Fruit fly (Drosophila melanogaster) whole organism, prepupa: Measurements from ENCODE around the gene Ccz1.

Experiments
- Blimp-1 ChIP-seq: fragments of 200-800 bp; sonication (Bioruptor generic); optimal IDR thresholded peaks from 3 replicates; lab custom pipeline; 2017; ENCODE audit warnings: missing biosample characterization, missing genetic modification characterization, mild to moderate bottlenecking, moderate library complexity, missing genetic modification reagents
- CG11902 ChIP-seq: fragments of 200-800 bp; sonication (Bioruptor generic); optimal IDR thresholded peaks from 3 replicates; lab custom pipeline; 2016; ENCODE audit warnings: missing biosample characterization, missing genetic modification characterization
- CG15336 ChIP-seq: fragments of 200-800 bp; sonication (Bioruptor generic); IDR thresholded peaks from 2 replicates; pipeline ENCODE4 v1.3.6; 2022; ENCODE audit warnings: missing biosample characterization, missing genetic modification characterization
- CG1621 ChIP-seq: fragments of 200-800 bp; sonication (Bioruptor generic); optimal IDR thresholded peaks from 3 replicates; lab custom pipeline; 2018; ENCODE audit warnings: missing biosample characterization, mild to moderate bottlenecking, missing genetic modification characterization
- CG3032 ChIP-seq: fragments of 200-800 bp; optimal IDR thresholded peaks from 2 replicates; lab custom pipeline; 2019; ENCODE audit warnings: missing biosample characterization, mild to moderate bottlenecking, missing genetic modification characterization, moderate library complexity
- CG31627 ChIP-seq: fragments of 200-800 bp; sonication (Bioruptor generic); optimal IDR thresholded peaks from 3 replicates; lab custom pipeline; 2016; ENCODE audit warnings: missing biosample characterization, missing genetic modification characterization
- CG34406 ChIP-seq: fragments of 200-800 bp; sonication (Bioruptor generic); optimal IDR thresholded peaks from 3 replicates; lab custom pipeline; 2016; ENCODE audit warnings: missing biosample characterization, missing genetic modification characterization
- CG4318 ChIP-seq: fragments of 200-800 bp; sonication (Bioruptor generic); optimal IDR thresholded peaks from 3 replicates; lab custom pipeline; 2017; ENCODE audit warnings: missing biosample characterization, mild to moderate bottlenecking, missing genetic modification characterization
- CG6163 ChIP-seq: fragments of 200-800 bp; sonication (Bioruptor generic); IDR thresholded peaks from 3 replicates; pipeline ENCODE4 v1.3.6; 2022; ENCODE audit warnings: missing biosample characterization, missing genetic modification characterization
- CG6276 ChIP-seq: fragments of 200-800 bp; sonication (Bioruptor generic); optimal IDR thresholded peaks from 2 replicates; lab custom pipeline; 2017; ENCODE audit warnings: missing biosample characterization, mild to moderate bottlenecking, missing genetic modification characterization
- CG6792 ChIP-seq: fragments of 200-800 bp; sonication (Bioruptor generic); optimal IDR thresholded peaks from 3 replicates; lab custom pipeline; 2016; ENCODE audit warnings: missing biosample characterization, missing genetic modification characterization
- CG6808 ChIP-seq: fragments of 200-800 bp; sonication (Bioruptor generic); optimal IDR thresholded peaks from 3 replicates; lab custom pipeline; 2017; ENCODE audit warnings: missing biosample characterization, missing genetic modification characterization, mild to moderate bottlenecking, moderate library complexity, missing genetic modification reagents
- CG7368 ChIP-seq: fragments of 200-800 bp; sonication (Bioruptor generic); optimal IDR thresholded peaks from 3 replicates; lab custom pipeline; 2016; ENCODE audit warnings: missing biosample characterization, missing genetic modification characterization
- CG8319 ChIP-seq: fragments of 200-800 bp; sonication (Bioruptor generic); optimal IDR thresholded peaks from 3 replicates; lab custom pipeline; 2016; ENCODE audit warnings: missing biosample characterization, missing genetic modification characterization
- CG8632 ChIP-seq: fragments of 200-800 bp; sonication (Bioruptor generic); optimal IDR thresholded peaks from 3 replicates; lab custom pipeline; 2016; ENCODE audit warnings: missing biosample characterization, missing genetic modification characterization
- CG9139 ChIP-seq: fragments of 200-800 bp; sonication (Bioruptor generic); optimal IDR thresholded peaks from 3 replicates; lab custom pipeline; 2017; ENCODE audit warnings: missing biosample characterization, mild to moderate bottlenecking, missing genetic modification characterization
- Eip75B ChIP-seq: fragments of 200-800 bp; sonication (Bioruptor generic); optimal IDR thresholded peaks from 3 replicates; lab custom pipeline; 2016; ENCODE audit warnings: missing biosample characterization, missing genetic modification characterization
- Eip78C ChIP-seq: fragments of 200-800 bp; sonication (Bioruptor generic); peaks from one replicate; lab custom pipeline; 2016; ENCODE audit warnings: missing biosample characterization, missing genetic modification characterization
- Eip93F ChIP-seq: fragments of 200-800 bp; sonication (Bioruptor generic); optimal IDR thresholded peaks from 2 replicates; lab custom pipeline; 2016; ENCODE audit warnings: missing biosample characterization, mild to moderate bottlenecking, missing genetic modification characterization
- Ets21C ChIP-seq: fragments of 200-800 bp; sonication (Bioruptor generic); optimal IDR thresholded peaks from 3 replicates; lab custom pipeline; 2016; ENCODE audit warnings: missing biosample characterization, missing genetic modification characterization
- Hr38 ChIP-seq: sonication (Bioruptor generic); optimal IDR thresholded peaks from 2 replicates; lab custom pipeline; 2016; ENCODE audit warnings: missing biosample characterization, missing genetic modification characterization
- OdsH ChIP-seq: fragments of 200-800 bp; sonication (Bioruptor generic); optimal IDR thresholded peaks from 3 replicates; lab custom pipeline; 2016; ENCODE audit warnings: missing biosample characterization, missing genetic modification characterization
- Sox102F ChIP-seq: fragments of 200-800 bp; sonication (Bioruptor generic); optimal IDR thresholded peaks from 2 replicates; lab custom pipeline; 2016; ENCODE audit warnings: missing biosample characterization, mild to moderate bottlenecking, missing genetic modification characterization
- Sox14 ChIP-seq: fragments of 200-800 bp; sonication (Bioruptor generic); optimal IDR thresholded peaks from 3 replicates; lab custom pipeline; 2016; ENCODE audit warnings: missing biosample characterization, missing genetic modification characterization
- Sox15 ChIP-seq: fragments of 200-800 bp; sonication (Bioruptor generic); optimal IDR thresholded peaks from 3 replicates; lab custom pipeline; 2016; ENCODE audit warnings: missing biosample characterization, missing genetic modification characterization
- achi ChIP-seq: fragments of 200-800 bp; sonication (Bioruptor generic); optimal IDR thresholded peaks from 3 replicates; lab custom pipeline; 2016; ENCODE audit warnings: missing biosample characterization, missing genetic modification characterization
- acj6 ChIP-seq: fragments of 200-800 bp; sonication (Bioruptor generic); optimal IDR thresholded peaks from 3 replicates; lab custom pipeline; 2016; ENCODE audit warnings: missing biosample characterization, missing genetic modification characterization
- cyc ChIP-seq: fragments of 200-800 bp; sonication (Bioruptor generic); optimal IDR thresholded peaks from 3 replicates; lab custom pipeline; 2016; ENCODE audit warnings: missing biosample characterization, missing genetic modification characterization
- dsx ChIP-seq: fragments of 200-800 bp; optimal IDR thresholded peaks from 3 replicates; lab custom pipeline; 2019; ENCODE audit warnings: missing biosample characterization, mild to moderate bottlenecking, missing genetic modification characterization, moderate library complexity; ENCODE audit not compliant: poor library complexity, severe bottlenecking
- esn ChIP-seq: fragments of 200-800 bp; sonication (Bioruptor generic); optimal IDR thresholded peaks from 2 replicates; lab custom pipeline; 2016; ENCODE audit warnings: missing biosample characterization, mild to moderate bottlenecking, missing genetic modification characterization, moderate library complexity
- fkh ChIP-seq: fragments of 200-800 bp; sonication (Bioruptor generic); optimal IDR thresholded peaks from 3 replicates; lab custom pipeline; 2017; ENCODE audit warnings: missing biosample characterization, mild to moderate bottlenecking, missing genetic modification characterization, moderate library complexity
- pdm3 ChIP-seq: fragments of 200-800 bp; sonication (Bioruptor generic); optimal IDR thresholded peaks from 3 replicates; lab custom pipeline; 2016; ENCODE audit warnings: missing biosample characterization, missing genetic modification characterization
- salr ChIP-seq, 2 experiments: fragments of 200-800 bp; sonication (Bioruptor generic); optimal IDR thresholded peaks; 3 replicates each; lab custom pipeline; 2016 to 2018; ENCODE audit warnings: missing biosample characterization in 2 of 2, missing genetic modification characterization in 2 of 2, mild to moderate bottlenecking in 1 of 2
- spab ChIP-seq: fragments of 200-800 bp; sonication (Bioruptor generic); optimal IDR thresholded peaks from 2 replicates; lab custom pipeline; 2017; ENCODE audit warnings: missing biosample characterization, mild to moderate bottlenecking, missing genetic modification characterization, missing genetic modification reagents
- ss ChIP-seq, 2 experiments: fragments of 200-800 bp; sonication (Bioruptor generic); optimal IDR thresholded peaks; 2 replicates in 1 of 2; 3 replicates in 1 of 2; lab custom pipeline; 2017 to 2018; ENCODE audit warnings: mild to moderate bottlenecking in 2 of 2, missing biosample characterization in 2 of 2, missing genetic modification characterization in 2 of 2, moderate library complexity in 1 of 2
- topi ChIP-seq: fragments of 200-800 bp; sonication (Bioruptor generic); optimal IDR thresholded peaks from 3 replicates; lab custom pipeline; 2016; ENCODE audit warnings: missing biosample characterization, missing genetic modification characterization
- vri ChIP-seq: fragments of 200-800 bp; sonication (Bioruptor generic); optimal IDR thresholded peaks from 3 replicates; lab custom pipeline; 2016; ENCODE audit warnings: missing biosample characterization, mild to moderate bottlenecking, missing genetic modification characterization

Gene Ccz1

DNA sequence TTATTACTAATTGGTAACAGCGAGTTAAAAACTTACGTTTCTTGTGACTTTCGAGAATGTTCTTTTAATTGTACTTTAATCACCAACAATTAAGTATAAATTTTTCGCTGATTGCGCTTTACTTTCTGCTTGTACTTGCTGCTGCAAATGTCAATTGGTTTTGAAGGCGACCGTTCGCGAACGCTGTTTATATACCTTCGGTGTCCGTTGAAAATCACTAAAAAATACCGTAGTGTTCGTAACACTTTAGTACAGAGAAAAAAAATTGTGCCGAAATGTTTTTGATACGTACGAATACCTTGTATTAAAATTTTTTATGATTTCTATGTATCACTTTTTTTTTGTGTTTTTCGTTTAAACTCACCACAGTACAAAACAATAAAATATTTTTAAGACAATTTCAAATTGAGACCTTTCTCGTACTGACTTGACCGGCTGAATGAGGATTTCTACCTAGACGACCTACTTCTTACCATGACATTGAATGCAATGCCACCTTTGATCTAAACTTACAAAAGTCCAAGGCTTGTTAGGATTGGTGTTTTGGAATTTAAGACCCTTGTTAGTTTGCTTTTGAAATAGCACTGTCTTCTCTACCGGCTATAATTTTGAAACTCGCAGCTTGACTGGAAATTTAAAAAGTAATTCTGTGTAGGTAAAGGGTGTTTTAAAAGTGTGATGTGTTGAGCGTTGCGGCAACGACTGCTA, 3.7 kb upstream of the Ccz1 start, which contains the start of gene Ubi-p63E (continued):
- TF ChIP-seq CG6792 (GFP tag; lab: Kevin White, UChicago) (peak; percentile 58), pdm3 (GFP tag; lab: Kevin White, UChicago) (peak; percentile 75), Eip93F (GFP tag; lab: Kevin White, UChicago) (no peak), achi (GFP tag; lab: Kevin White, UChicago) (peak; percentile 57), CG9139 (peak; percentile 55), CG8632 (GFP tag; lab: Kevin White, UChicago) (peak; percentile 49), CG6808 (peak; percentile 44), salr (GFP tag; optimal IDR thresholded peaks at IDR 0.05; lab: Kevin White, UChicago) (peak in 1 of 2 experiments; percentile 77), CG4318 (GFP tag; lab: Kevin White, UChicago) (peak; percentile 56), Blimp-1 (GFP tag; lab: Kevin White, UChicago) (no peak), Sox15 (GFP tag; lab: Kevin White, UChicago) (peak; percentile 68), CG11902 (GFP tag; lab: Kevin White, UChicago) (peak; percentile 59), CG34406 (peak; percentile 47), CG7368 (GFP tag; lab: Kevin White, UChicago) (peak; percentile 28), fkh (GFP tag; lab: Kevin White, UChicago) (no peak), vri (GFP tag; lab: Kevin White, UChicago) (peak; percentile 57), Sox102F (GFP tag; lab: Kevin White, UChicago) (peak; percentile 62), CG15336 (GFP tag; lab: Robert Waterston, UW) (no peak), OdsH (peak; percentile 60), CG8319 (GFP tag; lab: Kevin White, UChicago) (peak; percentile 30), esn (peak; percentile 76), CG3032 (tag; lab: Kevin White, UChicago) (peak; percentile 45)

dm6 chr3L:3901865-3902490, 3.0 kb upstream of the Ccz1 start:
- TF ChIP-seq Eip78C (GFP tag; lab: Kevin White, UChicago): peak; percentile 44
- peak; percentile 69 for TF ChIP-seq dsx (GFP tag; lab: Kevin White, UChicago)
- TF ChIP-seq cyc (GFP tag; lab: Kevin White, UChicago): no peak
- peak; percentile 86 for TF ChIP-seq Sox14 (GFP tag; lab: Kevin White, UChicago)
- peak; percentile 49 for TF ChIP-seq fkh (GFP tag; lab: Kevin White, UChicago)
- peak; percentile 5 for TF ChIP-seq vri (GFP tag; lab: Kevin White, UChicago)
- TF ChIP-seq CG6808: peak; percentile 60
- no peak for TF ChIP-seq Sox102F (GFP tag; lab: Kevin White, UChicago)
- TF ChIP-seq CG6276 (GFP tag; lab: Kevin White, UChicago): peak; percentile 51
- TF ChIP-seq spab (GFP tag; lab: Kevin White, UChicago): peak; percentile 7
- peak; percentile 42 to 62 for TF ChIP-seq ss (GFP tag; optimal IDR thresholded peaks at IDR 0.05; lab: Kevin White, UChicago)
- no peak for TF ChIP-seq Ets21C (GFP tag; lab: Kevin White, UChicago)

DNA sequence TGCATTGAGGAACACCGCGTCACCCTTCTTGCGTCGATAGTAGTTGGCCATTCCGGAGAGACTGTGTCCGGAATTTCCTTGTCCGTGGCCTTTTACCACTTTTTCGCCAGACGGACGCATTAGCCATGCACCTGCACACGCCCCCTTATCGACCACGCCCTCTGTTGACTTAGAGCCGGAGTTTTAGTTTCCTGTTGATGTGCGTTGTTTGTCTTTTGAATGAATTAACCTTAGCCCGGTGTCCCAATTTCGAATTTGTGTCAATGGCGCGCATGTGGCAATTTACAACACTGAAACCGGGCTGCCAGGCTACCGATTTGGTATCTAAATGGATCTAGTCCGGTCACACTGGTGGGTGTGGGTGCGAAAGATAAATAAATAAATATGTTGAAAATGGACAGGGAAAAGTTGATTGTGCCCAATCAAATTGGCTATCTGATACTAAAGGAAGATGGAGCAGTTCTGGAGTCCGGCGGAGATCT, 2.4 kb downstream of the Ccz1 start, which contains the start of the genes Gr63a and Lamtor4:
Gene Gr63a (minus strand): TSS at position 51 of the 482 bp plus-strand sequence.
Gene Lamtor4 (plus strand): TSS at position 348 of the 482 bp plus-strand sequence.
- TF ChIP-seq Eip75B (GFP tag; lab: Kevin White, UChicago) (peak; percentile 44), Hr38 (GFP tag; lab: Kevin White, UChicago) (no peak), CG1621 (tag; lab: Kevin White, UChicago) (peak; percentile 5), pdm3 (GFP tag; lab: Kevin White, UChicago) (no peak), Sox14 (GFP tag; lab: Kevin White, UChicago) (peak; percentile 69), CG11902 (GFP tag; lab: Kevin White, UChicago) (no peak), topi (GFP tag; lab: Kevin White, UChicago) (no peak), CG8319 (GFP tag; lab: Kevin White, UChicago) (no peak), cyc (GFP tag; lab: Kevin White, UChicago) (no peak), dsx (GFP tag; lab: Kevin White, UChicago) (no peak), CG31627 (GFP tag; lab: Kevin White, UChicago) (peak; percentile 9), esn (peak; percentile 47), CG6163 (GFP tag; lab: Robert Waterston, UW) (0 out of 3 replicates have a peak, but pooled peaks have one; percentile 28), fkh (GFP tag; lab: Kevin White, UChicago) (peak; percentile 99), acj6 (GFP tag; lab: Kevin White, UChicago) (no peak), CG6276 (GFP tag; lab: Kevin White, UChicago) (no peak)
